Worm (Caenorhabditis elegans) whole organism, L3 larva: Measurements from ENCODE around the gene sek-3.
A peak's percentile ranks its signal among the peaks of the same experiment; 100 is the strongest.

Experiments
- R02D3.7 ChIP-seq: fragments of 150-350 bp; optimal IDR thresholded peaks from 2 replicates; lab custom pipeline; 2014; ENCODE audit warnings: missing biosample characterization, missing genetic modification characterization
- ama-1 ChIP-seq: fragments of 150-350 bp; optimal IDR thresholded peaks from 2 replicates; lab custom pipeline; 2018
- ceh-28 ChIP-seq: fragments of 150-350 bp; optimal IDR thresholded peaks from 2 replicates; lab custom pipeline; 2014; ENCODE audit warnings: missing biosample characterization, missing genetic modification reagents, missing genetic modification characterization
- ceh-9 ChIP-seq: sonication (generic microtip); optimal IDR thresholded peaks from 2 replicates; lab custom pipeline; 2018; ENCODE audit warnings: missing biosample characterization, missing genetic modification characterization
- egl-5 ChIP-seq: fragments of 150-350 bp; optimal IDR thresholded peaks from 2 replicates; lab custom pipeline; 2017; ENCODE audit warnings: missing biosample characterization, missing genetic modification reagents, missing genetic modification characterization, inconsistent platforms
- elt-3 ChIP-seq, 3 experiments: fragments of 150-350 bp in 1 of 3; sonication (generic microtip) in 2 of 3; optimal IDR thresholded peaks; 2 replicates in 2 of 3; 4 replicates in 1 of 3; lab custom pipeline; 2014 to 2017; ENCODE audit warnings: missing biosample characterization in 3 of 3, missing genetic modification characterization in 3 of 3
- fkh-10 ChIP-seq: sonication (generic microtip); optimal IDR thresholded peaks from 2 replicates; lab custom pipeline; 2017; ENCODE audit warnings: missing biosample characterization, missing genetic modification reagents, missing genetic modification characterization
- jun-1 ChIP-seq: fragments of 150-350 bp; optimal IDR thresholded peaks from 2 replicates; lab custom pipeline; 2014; ENCODE audit warnings: missing biosample characterization, missing genetic modification reagents, missing genetic modification characterization
- mdl-1 ChIP-seq: fragments of 150-350 bp; optimal IDR thresholded peaks from 2 replicates; lab custom pipeline; 2014; ENCODE audit warnings: missing biosample characterization, missing genetic modification characterization
- mml-1 ChIP-seq: fragments of 150-350 bp; sonication (generic microtip); optimal IDR thresholded peaks from 3 replicates; lab custom pipeline; 2014; ENCODE audit warnings: missing biosample characterization, missing genetic modification characterization
- tbx-2 ChIP-seq: sonication (generic microtip); optimal IDR thresholded peaks from 2 replicates; lab custom pipeline; 2016; ENCODE audit warnings: mild to moderate bottlenecking, missing genetic modification characterization, missing compliant biosample characterization

sek-3 gene

ce11 chrX:5063750-5064652 is 46.3 kb downstream of the sek-3 start, which contains the start of gene C24H10.2 (continued):
- TF ChIP-seq egl-5 (peak; percentile 56), fkh-10 (GFP tag; lab: Kevin White, UChicago) (no peak)

- peak; percentile 41 for TF ChIP-seq ama-1 (lab: Kevin White, UChicago)
- TF ChIP-seq elt-3 (tag; optimal IDR thresholded peaks at IDR 0.05; lab: Kevin White, UChicago): no peak
- TF ChIP-seq mml-1 (tag; lab: Kevin White, UChicago): no peak
- no peak for TF ChIP-seq tbx-2 (tag; lab: Kevin White, UChicago)
- TF ChIP-seq R02D3.7 (tag; lab: Kevin White, UChicago): no peak
- no peak for TF ChIP-seq jun-1
- no peak for TF ChIP-seq ceh-28
- TF ChIP-seq egl-5: no peak
These were observed 48.9 kb downstream of the sek-3 start for ce11 chrX:5066570-5066969.

ce11 chrX:5067796-5068195 is 50.1 kb downstream of the sek-3 start, which contains the start of gene clc-7:
Gene clc-7 (plus strand): TSS chrX:5068096.
- TF ChIP-seq mdl-1 (tag; lab: Kevin White, UChicago): no peak
- no peak for TF ChIP-seq ceh-9
